Fruit fly (Drosophila melanogaster): ENCODE measurements around the gene CG13455.

CG13455 gene

dm6 chr3L:15517508-15517907, 21.1 kb downstream of the CG13455 start:
- TF ChIP-seq fd96Ca (GFP tag; IDR thresholded peaks at IDR 0.05) = no peak

dm6 chr3L:15518344-15518743, 22.0 kb downstream of the CG13455 start:
- no peak for TF ChIP-seq CG15710 (tag; optimal IDR thresholded peaks at IDR 0.05)
- no peak for TF ChIP-seq CG8159 (tag; optimal IDR thresholded peaks at IDR 0.05)
- TF ChIP-seq CG17806 (tag; optimal IDR thresholded peaks at IDR 0.05) = no peak
- TF ChIP-seq CG12605 (GFP tag; IDR thresholded peaks at IDR 0.05) = no peak
- no peak for TF ChIP-seq CG9948 (tag; optimal IDR thresholded peaks at IDR 0.05)
- no peak for TF ChIP-seq CG8301 (tag; optimal IDR thresholded peaks at IDR 0.05)
- no peak for TF ChIP-seq gl (tag; optimal IDR thresholded peaks at IDR 0.05)
- TF ChIP-seq rn (GFP tag; IDR thresholded peaks at IDR 0.05) = no peak

- TF ChIP-seq CG34367 (tag; optimal IDR thresholded peaks at IDR 0.05) = no peak
- no peak for TF ChIP-seq CG12605 (GFP tag; IDR thresholded peaks at IDR 0.05)
- TF ChIP-seq CG17806 (tag; optimal IDR thresholded peaks at IDR 0.05) = no peak
- TF ChIP-seq Ets98B (GFP tag; IDR thresholded peaks at IDR 0.05) = no peak
- TF ChIP-seq CG32121 (GFP tag; IDR thresholded peaks at IDR 0.05) = no peak
- TF ChIP-seq CG10348 (GFP tag; IDR thresholded peaks at IDR 0.05) = no peak
- TF ChIP-seq gl (tag; optimal IDR thresholded peaks at IDR 0.05) = no peak
- TF ChIP-seq CG15710 (tag; optimal IDR thresholded peaks at IDR 0.05) = no peak
- no peak for TF ChIP-seq CG13204 (GFP tag; optimal IDR thresholded peaks at IDR 0.05)
- no peak for TF ChIP-seq Snoo (tag; optimal IDR thresholded peaks at IDR 0.05)
- TF ChIP-seq rn (GFP tag; IDR thresholded peaks at IDR 0.05) = no peak
- no peak for TF ChIP-seq CG14655 (GFP tag; optimal IDR thresholded peaks at IDR 0.05)
- no peak for TF ChIP-seq CG9948 (tag; optimal IDR thresholded peaks at IDR 0.05)
- no peak for TF ChIP-seq CG8159 (tag; optimal IDR thresholded peaks at IDR 0.05)
- TF ChIP-seq CG8301 (tag; optimal IDR thresholded peaks at IDR 0.05) = no peak
- TF ChIP-seq fd96Ca (GFP tag; IDR thresholded peaks at IDR 0.05) = no peak
These were observed 23.1 kb downstream of the CG13455 start, which contains the start of gene mex1 for dm6 chr3L:15519492-15519891. mex1 (minus strand) TSS chr3L:15519592.

- no peak for TF ChIP-seq CG34367 (tag; optimal IDR thresholded peaks at IDR 0.05)
These were observed 23.5 kb downstream of the CG13455 start for dm6 chr3L:15519920-15520319.

dm6 chr3L:15520320-15520719, 23.9 kb downstream of the CG13455 start, which contains the start of gene yellow-k:
yellow-k (plus strand) TSS chr3L:15520620.
- no peak for TF ChIP-seq CG4496 (GFP tag; IDR thresholded peaks at IDR 0.05)
- no peak for TF ChIP-seq fd96Ca (GFP tag; IDR thresholded peaks at IDR 0.05)
- no peak for TF ChIP-seq Pif1B (GFP tag; optimal IDR thresholded peaks at IDR 0.05)
- TF ChIP-seq EcR (GFP tag; optimal IDR thresholded peaks at IDR 0.05) = no peak
- TF ChIP-seq Ets98B (GFP tag; IDR thresholded peaks at IDR 0.05) = no peak
- no peak for TF ChIP-seq CG10348 (GFP tag; IDR thresholded peaks at IDR 0.05)
- no peak for TF ChIP-seq CG14655 (GFP tag; optimal IDR thresholded peaks at IDR 0.05)
- no peak for TF ChIP-seq Pif1A (GFP tag; optimal IDR thresholded peaks at IDR 0.05)

- TF ChIP-seq gl (tag; optimal IDR thresholded peaks at IDR 0.05) (no peak), EcR (GFP tag; optimal IDR thresholded peaks at IDR 0.05) (no peak), CG32121 (GFP tag; IDR thresholded peaks at IDR 0.05) (no peak), Pif1A (GFP tag; optimal IDR thresholded peaks at IDR 0.05) (no peak), Pif1B (GFP tag; optimal IDR thresholded peaks at IDR 0.05) (no peak), CG8301 (tag; optimal IDR thresholded peaks at IDR 0.05) (no peak)
These were observed 27.5 kb downstream of the CG13455 start, which contains the start of gene CG7945 for dm6 chr3L:15523806-15524346. CG7945 (minus strand) TSS chr3L:15524137.

- TF ChIP-seq CG15710 (tag; optimal IDR thresholded peaks at IDR 0.05) (no peak), EcR (GFP tag; optimal IDR thresholded peaks at IDR 0.05) (no peak), Ets98B (GFP tag; IDR thresholded peaks at IDR 0.05) (no peak), CG12605 (GFP tag; IDR thresholded peaks at IDR 0.05) (no peak), CG32121 (GFP tag; IDR thresholded peaks at IDR 0.05) (no peak), CG8301 (tag; optimal IDR thresholded peaks at IDR 0.05) (no peak), CG9948 (tag; optimal IDR thresholded peaks at IDR 0.05) (no peak), Pif1A (GFP tag; optimal IDR thresholded peaks at IDR 0.05) (no peak), CG10348 (GFP tag; IDR thresholded peaks at IDR 0.05) (no peak), fd96Ca (GFP tag; IDR thresholded peaks at IDR 0.05) (no peak), gl (tag; optimal IDR thresholded peaks at IDR 0.05) (no peak), CG8159 (tag; optimal IDR thresholded peaks at IDR 0.05) (no peak), Pif1B (GFP tag; optimal IDR thresholded peaks at IDR 0.05) (no peak)
These were observed 28.8 kb downstream of the CG13455 start, which contains the start of gene CG33986 for dm6 chr3L:15525153-15525552. CG33986 (minus strand) TSS chr3L:15525253.

- TF ChIP-seq CG13204 (GFP tag; optimal IDR thresholded peaks at IDR 0.05) (no peak), CG9948 (tag; optimal IDR thresholded peaks at IDR 0.05) (no peak), CG10348 (GFP tag; IDR thresholded peaks at IDR 0.05) (no peak)
These were observed 30.3 kb downstream of the CG13455 start, which contains the start of gene CG33985 for dm6 chr3L:15526712-15527111. CG33985 (minus strand) TSS chr3L:15526812.
